2 worm cellular contexts compared by ENCODE assay signal in the genomic region with DNA sequence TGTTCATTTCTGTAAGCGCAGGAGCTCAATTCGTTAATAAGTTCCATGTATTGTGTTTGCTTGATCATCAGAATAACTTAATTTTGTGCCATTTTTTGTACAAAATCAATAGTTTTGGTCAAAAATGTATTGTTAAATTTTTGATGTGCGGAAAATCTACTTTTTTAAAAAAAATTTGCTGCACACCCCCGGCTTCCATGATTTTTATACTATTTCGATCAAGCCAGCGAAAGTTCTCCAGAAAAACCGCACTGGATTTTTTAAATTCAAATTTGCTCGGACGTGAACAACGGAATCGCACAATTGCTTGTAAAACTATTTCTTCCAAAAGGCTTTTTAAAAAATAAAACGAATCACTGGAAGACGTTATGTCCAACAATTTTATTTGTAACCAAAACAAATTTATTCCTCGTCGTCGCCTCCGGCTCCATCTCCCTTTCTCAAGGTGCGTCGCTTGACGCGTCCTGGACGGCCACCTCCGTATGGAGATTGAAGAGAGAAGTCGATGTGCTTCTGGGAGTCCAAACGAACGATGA.
TF ChIP-seq lines count a peak whose summit lies in the region.

No protein-coding gene starts in this region.

TF ChIP-seq in whole organism, L4 larva, 104 proteins besides CTCF, POLR2A, EP300 and RAD21:
- TF ChIP-seq nhr-11 (tag; optimal IDR thresholded peaks at IDR 0.05; lab: Kevin White, UChicago) (no peak), arid-1 (GFP tag; conservative IDR thresholded peaks at IDR 0.05; lab: Robert Waterston, UW) (peak; percentile 17; the same call in 1 of the 2 replicates), dmd-8 (GFP tag; IDR thresholded peaks at IDR 0.05; lab: Robert Waterston, UW) (no peak; the same call in 1 of the 2 replicates), saeg-2 (GFP tag; IDR thresholded peaks at IDR 0.05; lab: Robert Waterston, UW) (no peak), tag-97 (GFP tag; IDR thresholded peaks at IDR 0.05; lab: Robert Waterston, UW) (no peak), ZK546.5 (tag; optimal IDR thresholded peaks at IDR 0.05; lab: Kevin White, UChicago) (no peak), lin-38 (GFP tag; IDR thresholded peaks at IDR 0.05; lab: Robert Waterston, UW) (peak; percentile 59; the same call in 1 of the 2 replicates), Y5F2A.4 (GFP tag; optimal IDR thresholded peaks at IDR 0.05; lab: Kevin White, UChicago) (no peak), vab-7 (GFP tag; IDR thresholded peaks at IDR 0.05; lab: Robert Waterston, UW) (0 out of 2 replicates have a peak, but pooled peaks have one; percentile 30), daf-12 (tag; optimal IDR thresholded peaks at IDR 0.05; lab: Kevin White, UChicago) (no peak), mdt-29 (GFP tag; IDR thresholded peaks at IDR 0.05; lab: Robert Waterston, UW) (no peak), aly-2 (tag; optimal IDR thresholded peaks at IDR 0.05; lab: Kevin White, UChicago) (peak; percentile 45), dpl-1 (GFP tag; optimal IDR thresholded peaks at IDR 0.05; lab: Kevin White, UChicago) (no peak), Y48G9A.11 (GFP tag; IDR thresholded peaks at IDR 0.05; lab: Robert Waterston, UW) (0 out of 2 replicates have a peak, but pooled peaks have one; percentile 34), nhr-48 (tag; optimal IDR thresholded peaks at IDR 0.05; lab: Kevin White, UChicago) (no peak), hmg-1.1 (GFP tag; IDR thresholded peaks at IDR 0.05; lab: Robert Waterston, UW) (no peak), unc-62 (GFP tag; optimal IDR thresholded peaks at IDR 0.05 in 1 of 2; lab: Kevin White, UChicago) (no peak), unc-62 (tag; optimal IDR thresholded peaks at IDR 0.05; lab: Kevin White, UChicago) (no peak), nhr-28 (tag; optimal IDR thresholded peaks at IDR 0.05; lab: Kevin White, UChicago) (no peak), snpc-1.2 (GFP tag; IDR thresholded peaks at IDR 0.05; lab: Robert Waterston, UW) (peak; percentile 39; the same call in 1 of the 2 replicates), lim-7 (GFP tag; IDR thresholded peaks at IDR 0.05; lab: Robert Waterston, UW) (0 out of 2 replicates have a peak, but pooled peaks have one; percentile 27), dmd-6 (GFP tag; IDR thresholded peaks at IDR 0.05; lab: Robert Waterston, UW) (no peak), duxl-1 (tag; optimal IDR thresholded peaks at IDR 0.05; lab: Kevin White, UChicago; ENCODE audit: poor library complexity) (no peak), F49E8.2 (tag; optimal IDR thresholded peaks at IDR 0.05; lab: Kevin White, UChicago; ENCODE audit: borderline replicate concordance) (peak; percentile 62), set-16 (GFP tag; IDR thresholded peaks at IDR 0.05; lab: Robert Waterston, UW) (no peak), lin-1 (GFP tag; IDR thresholded peaks at IDR 0.05; lab: Robert Waterston, UW) (peak; percentile 9; the same call in 1 of the 2 replicates), aha-1 (tag; lab: Kevin White, UChicago) (peak; percentile 13), nhr-237 (tag; optimal IDR thresholded peaks at IDR 0.05; lab: Kevin White, UChicago) (no peak), attf-4 (tag; optimal IDR thresholded peaks at IDR 0.05; lab: Kevin White, UChicago) (no peak), pha-4 (GFP tag; IDR thresholded peaks at IDR 0.05; lab: Robert Waterston, UW) (0 out of 2 replicates have a peak, but pooled peaks have one; percentile 20), pha-4 (tag; optimal IDR thresholded peaks at IDR 0.05; lab: Kevin White, UChicago) (no peak)

TF ChIP-seq in whole organism, young adult, 124 proteins besides CTCF, POLR2A, EP300 and RAD21 (continues in another document):
- TF ChIP-seq ceh-27 (GFP tag; optimal IDR thresholded peaks at IDR 0.05; lab: Kevin White, UChicago) (no peak), K11D2.4 (GFP tag; IDR thresholded peaks at IDR 0.05; lab: Robert Waterston, UW) (no peak), attf-3 (GFP tag; conservative IDR thresholded peaks at IDR 0.05; lab: Robert Waterston, UW) (no peak), aptf-3 (GFP tag; IDR thresholded peaks at IDR 0.05; lab: Robert Waterston, UW) (no peak), rcor-1 (GFP tag; IDR thresholded peaks at IDR 0.05; lab: Robert Waterston, UW) (peak; percentile 38), F52B5.7 (tag; optimal IDR thresholded peaks at IDR 0.05; lab: Kevin White, UChicago) (no peak), dox-1 (GFP tag; IDR thresholded peaks at IDR 0.05; lab: Robert Waterston, UW) (no peak), fkh-3 (tag; optimal IDR thresholded peaks at IDR 0.05; lab: Kevin White, UChicago) (no peak), hmg-20 (GFP tag; IDR thresholded peaks at IDR 0.05; lab: Robert Waterston, UW) (no peak), ztf-18 (tag; optimal IDR thresholded peaks at IDR 0.05; lab: Kevin White, UChicago) (no peak), ceh-40 (GFP tag; IDR thresholded peaks at IDR 0.05; lab: Robert Waterston, UW) (no peak), unc-130 (GFP tag; optimal IDR thresholded peaks at IDR 0.05; lab: Kevin White, UChicago) (no peak), madf-10 (tag; optimal IDR thresholded peaks at IDR 0.05; lab: Kevin White, UChicago) (no peak), lin-26 (GFP tag; IDR thresholded peaks at IDR 0.05; lab: Robert Waterston, UW) (peak; percentile 72; the same call in 1 of the 2 replicates), hlh-26 (GFP tag; conservative IDR thresholded peaks at IDR 0.05; lab: Robert Waterston, UW) (0 out of 2 replicates have a peak, but pooled peaks have one; percentile 19), madf-8 (GFP tag; conservative IDR thresholded peaks at IDR 0.05; lab: Robert Waterston, UW) (no peak), ZK185.1 (tag; optimal IDR thresholded peaks at IDR 0.05; lab: Kevin White, UChicago; ENCODE audit: poor library complexity, severe bottlenecking) (no peak), F23B12.7 (tag; optimal IDR thresholded peaks at IDR 0.05; lab: Kevin White, UChicago; ENCODE audit: insufficient read depth) (no peak), B0336.3 (GFP tag; IDR thresholded peaks at IDR 0.05; lab: Robert Waterston, UW) (peak; percentile 79), let-526 (GFP tag; IDR thresholded peaks at IDR 0.05; lab: Robert Waterston, UW) (no peak), hrde-1 (tag; optimal IDR thresholded peaks at IDR 0.05; lab: Kevin White, UChicago; ENCODE audit: borderline replicate concordance) (peak; percentile 70), ztf-22 (GFP tag; optimal IDR thresholded peaks at IDR 0.05; lab: Kevin White, UChicago) (no peak), him-1 (tag; optimal IDR thresholded peaks at IDR 0.05; lab: Kevin White, UChicago) (peak; percentile 16), zfh-2 (GFP tag; conservative IDR thresholded peaks at IDR 0.05; lab: Robert Waterston, UW) (no peak), lin-54 (GFP tag; optimal IDR thresholded peaks at IDR 0.05; lab: Kevin White, UChicago) (peak; percentile 64), mcd-1 (GFP tag; IDR thresholded peaks at IDR 0.05; lab: Robert Waterston, UW) (peak; percentile 32; the same call in 1 of the 2 replicates), snpc-4 (GFP tag; optimal IDR thresholded peaks at IDR 0.05; lab: Kevin White, UChicago) (peak; percentile 0), snpc-4 (tag; optimal IDR thresholded peaks at IDR 0.05; lab: Kevin White, UChicago) (peak in 1 of 4 experiments; percentile 0), ama-1 (optimal IDR thresholded peaks at IDR 0.05; lab: Kevin White, UChicago) (no peak), ama-1 (GFP tag; optimal IDR thresholded peaks at IDR 0.05; lab: Kevin White, UChicago) (no peak), F55B11.4 (tag; optimal IDR thresholded peaks at IDR 0.05; lab: Kevin White, UChicago; ENCODE audit: borderline replicate concordance, insufficient read depth) (no peak), sea-2 (GFP tag; IDR thresholded peaks at IDR 0.05; lab: Robert Waterston, UW) (no peak), F49E8.2 (tag; optimal IDR thresholded peaks at IDR 0.05; lab: Kevin White, UChicago; ENCODE audit: insufficient read depth) (no peak), T07F8.4 (tag; optimal IDR thresholded peaks at IDR 0.05; lab: Kevin White, UChicago) (no peak), ekl-4 (GFP tag; IDR thresholded peaks at IDR 0.05; lab: Robert Waterston, UW) (peak; percentile 46; the same call in 1 of the 2 replicates), lsl-1 (GFP tag; optimal IDR thresholded peaks at IDR 0.05; lab: Kevin White, UChicago) (peak; percentile 32), chd-7 (tag; optimal IDR thresholded peaks at IDR 0.05; lab: Kevin White, UChicago) (no peak), sptf-2 (GFP tag; optimal IDR thresholded peaks at IDR 0.05; lab: Kevin White, UChicago) (no peak), zim-3 (tag; optimal IDR thresholded peaks at IDR 0.05; lab: Kevin White, UChicago) (no peak), hsf-1 (GFP tag; IDR thresholded peaks at IDR 0.05; lab: Robert Waterston, UW) (peak; percentile 20; the same call in 1 of the 2 replicates), nhr-90 (tag; optimal IDR thresholded peaks at IDR 0.05; lab: Kevin White, UChicago) (no peak), F33H1.4 (GFP tag; IDR thresholded peaks at IDR 0.05; lab: Robert Waterston, UW) (peak; percentile 36; the same call in 1 of the 2 replicates), bed-2 (GFP tag; IDR thresholded peaks at IDR 0.05; lab: Robert Waterston, UW) (no peak), efl-1 (GFP tag; optimal IDR thresholded peaks at IDR 0.05; lab: Kevin White, UChicago) (no peak), nhr-80 (tag; optimal IDR thresholded peaks at IDR 0.05; lab: Kevin White, UChicago) (no peak), aptf-2 (GFP tag; conservative IDR thresholded peaks at IDR 0.05; lab: Robert Waterston, UW) (no peak), bed-1 (GFP tag; IDR thresholded peaks at IDR 0.05; lab: Robert Waterston, UW) (no peak), atf-7 (tag; optimal IDR thresholded peaks at IDR 0.05; lab: Kevin White, UChicago) (peak; percentile 21), repo-1 (tag; optimal IDR thresholded peaks at IDR 0.05; lab: Kevin White, UChicago) (no peak), nhr-179 (tag; optimal IDR thresholded peaks at IDR 0.05; lab: Kevin White, UChicago) (no peak), snpc-1.3 (tag; optimal IDR thresholded peaks at IDR 0.05; lab: Kevin White, UChicago; ENCODE audit: insufficient read depth) (peak; percentile 46), athp-1 (tag; optimal IDR thresholded peaks at IDR 0.05; lab: Kevin White, UChicago) (peak; percentile 25), mel-28 (tag; optimal IDR thresholded peaks at IDR 0.05; lab: Kevin White, UChicago; ENCODE audit: borderline replicate concordance) (no peak), madf-6 (GFP tag; IDR thresholded peaks at IDR 0.05; lab: Robert Waterston, UW) (peak; percentile 57), lin-40 (tag; optimal IDR thresholded peaks at IDR 0.05; lab: Kevin White, UChicago) (no peak), Y53G8AR.9 (GFP tag; conservative IDR thresholded peaks at IDR 0.05; lab: Robert Waterston, UW) (0 out of 2 replicates have a peak, but pooled peaks have one; percentile 35)
